Fruit fly (Drosophila melanogaster): Measurements from ENCODE around the gene CG31221.

The CG31221 gene

DNA sequence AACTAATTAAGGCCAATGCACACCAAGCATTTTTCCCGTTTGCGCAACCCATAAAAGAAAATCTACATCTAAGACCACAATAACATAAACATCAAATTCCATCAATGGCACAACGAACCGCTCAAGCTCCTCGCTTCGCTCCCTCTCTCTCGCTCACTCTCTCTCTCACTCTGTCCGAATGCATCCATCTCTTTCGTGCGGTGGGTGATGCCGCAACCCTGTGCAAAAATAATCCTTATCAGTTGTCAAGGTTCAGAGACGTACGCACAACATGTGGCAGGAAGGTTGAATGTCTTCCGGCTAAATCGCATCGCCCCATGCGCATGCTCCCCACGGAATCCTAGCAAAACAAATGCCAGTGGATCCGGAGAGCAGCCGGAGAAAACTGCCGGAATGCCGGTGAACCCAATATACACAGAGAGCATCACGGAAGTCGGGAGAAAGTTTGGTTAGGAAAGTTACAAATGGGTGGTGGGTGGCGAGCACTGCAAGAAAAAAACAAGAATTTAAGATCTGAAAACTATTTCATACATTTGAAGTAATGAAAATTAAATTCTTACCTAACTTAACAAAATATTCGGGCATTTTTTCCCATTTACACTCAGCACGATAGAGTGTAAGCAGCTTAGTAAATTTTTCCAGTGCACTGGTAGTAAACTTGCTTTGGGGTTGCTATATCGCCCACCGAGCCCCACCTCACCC lies 86.3 kb downstream of the CG31221 start (continued):
- TF ChIP-seq usp (GFP tag; optimal IDR thresholded peaks at IDR 0.05), result no peak
- TF ChIP-seq CG4820 (GFP tag; optimal IDR thresholded peaks at IDR 0.05), result peak; percentile 93
- TF ChIP-seq CG9727 (GFP tag; optimal IDR thresholded peaks at IDR 0.05), result peak; percentile 90
- peak; percentile 93 for TF ChIP-seq H15 (GFP tag; IDR thresholded peaks at IDR 0.05)
- TF ChIP-seq CG31388 (GFP tag; optimal IDR thresholded peaks at IDR 0.05), result peak; percentile 75
- TF ChIP-seq CG34422 (GFP tag; IDR thresholded peaks at IDR 0.05), result peak; percentile 93
- TF ChIP-seq lbe (GFP tag; optimal IDR thresholded peaks at IDR 0.05), result no peak
- TF ChIP-seq trh (GFP tag; optimal IDR thresholded peaks at IDR 0.05), result peak; percentile 80
- peak; percentile 93 for TF ChIP-seq CG10654 (GFP tag; optimal IDR thresholded peaks at IDR 0.05)
- no peak for TF ChIP-seq fd102C (GFP tag; optimal IDR thresholded peaks at IDR 0.05)
- peak; percentile 93 for TF ChIP-seq CG15514 (GFP tag; optimal IDR thresholded peaks at IDR 0.05)
- peak; percentile 71; the same call in 2 of the 3 replicates for TF ChIP-seq sr (GFP tag; IDR thresholded peaks at IDR 0.05)
- no peak for TF ChIP-seq hbn (GFP tag; IDR thresholded peaks at IDR 0.05; ENCODE audit: partially characterized antibody)
- peak; percentile 67 for TF ChIP-seq CG10959 (GFP tag; IDR thresholded peaks at IDR 0.05)
- peak; percentile 73 for TF ChIP-seq run (tag; optimal IDR thresholded peaks at IDR 0.05)
- peak; percentile 93 for TF ChIP-seq unpg (GFP tag; optimal IDR thresholded peaks at IDR 0.05)
- TF ChIP-seq CG13287 (GFP tag; IDR thresholded peaks at IDR 0.05; ENCODE audit: partially characterized antibody), result no peak
- TF ChIP-seq Doc3 (GFP tag; IDR thresholded peaks at IDR 0.05; ENCODE audit: partially characterized antibody), result no peak
- peak; percentile 82 for TF ChIP-seq CG18764 (GFP tag; optimal IDR thresholded peaks at IDR 0.05)
- peak; percentile 93 for TF ChIP-seq grau (tag; optimal IDR thresholded peaks at IDR 0.05)
- no peak for TF ChIP-seq BEAF-32 (GFP tag; optimal IDR thresholded peaks at IDR 0.05)
- no peak for TF ChIP-seq Sry-β (GFP tag; optimal IDR thresholded peaks at IDR 0.05)
- TF ChIP-seq klu (GFP tag; IDR thresholded peaks at IDR 0.05), result peak; percentile 90
- TF ChIP-seq CG16813 (GFP tag; IDR thresholded peaks at IDR 0.05; ENCODE audit: partially characterized antibody), result no peak
- no peak for TF ChIP-seq Dfd (GFP tag; optimal IDR thresholded peaks at IDR 0.05)
- TF ChIP-seq CG9817 (tag; optimal IDR thresholded peaks at IDR 0.05), result peak; percentile 94
- peak; percentile 86 for TF ChIP-seq Drgx (GFP tag; IDR thresholded peaks at IDR 0.05)
- peak; percentile 89 for TF ChIP-seq CG12104 (GFP tag; optimal IDR thresholded peaks at IDR 0.05)
- TF ChIP-seq lola (GFP tag; optimal IDR thresholded peaks at IDR 0.05), result peak in 1 of 3 experiments; percentile 66
- no peak for TF ChIP-seq tll (GFP tag; optimal IDR thresholded peaks at IDR 0.05)
- TF ChIP-seq ems (GFP tag; optimal IDR thresholded peaks at IDR 0.05), result peak; percentile 74
- peak; percentile 94 for TF ChIP-seq CG11247 (GFP tag; IDR thresholded peaks at IDR 0.05)
- TF ChIP-seq cg (GFP tag; optimal IDR thresholded peaks at IDR 0.05), result no peak
- TF ChIP-seq br (optimal IDR thresholded peaks at IDR 0.05), result no peak
- TF ChIP-seq cato (GFP tag; optimal IDR thresholded peaks at IDR 0.05; ENCODE audit: borderline replicate concordance), result peak; percentile 69
- TF ChIP-seq CG2712 (tag; optimal IDR thresholded peaks at IDR 0.05), result peak; percentile 87
- TF ChIP-seq rib (GFP tag; IDR thresholded peaks at IDR 0.05), result peak; percentile 86
- TF ChIP-seq Hmr (GFP tag; optimal IDR thresholded peaks at IDR 0.05), result peak; percentile 98
- peak; percentile 97 for TF ChIP-seq CG32532 (GFP tag; IDR thresholded peaks at IDR 0.05)
- TF ChIP-seq CG12942 (GFP tag; optimal IDR thresholded peaks at IDR 0.05), result peak; percentile 91
- TF ChIP-seq CG12769 (tag; optimal IDR thresholded peaks at IDR 0.05), result peak; percentile 98
- peak; percentile 86 for TF ChIP-seq CG13775 (GFP tag; optimal IDR thresholded peaks at IDR 0.05)
- TF ChIP-seq chm (GFP tag; IDR thresholded peaks at IDR 0.05), result peak; percentile 90
- TF ChIP-seq Mes4 (GFP tag; optimal IDR thresholded peaks at IDR 0.05), result peak; percentile 76
- peak; percentile 94 for TF ChIP-seq CG1603 (tag; optimal IDR thresholded peaks at IDR 0.05)
- peak; percentile 89 for TF ChIP-seq ERR (GFP tag; optimal IDR thresholded peaks at IDR 0.05)
- peak; percentile 97 for TF ChIP-seq CG7556 (GFP tag; optimal IDR thresholded peaks at IDR 0.05)
- TF ChIP-seq tin (GFP tag; optimal IDR thresholded peaks at IDR 0.05), result peak; percentile 92
- TF ChIP-seq Elba2 (GFP tag; optimal IDR thresholded peaks at IDR 0.05), result no peak

All from whole organism, embryonic.